Worm (Caenorhabditis elegans) whole organism, young adult: ENCODE results near the gene T16D1.1.

Source experiments
- B0019.2 ChIP-seq: fragments of 200-800 bp; sonication (Bioruptor generic); conservative IDR thresholded peaks from 2 replicates; pipeline ENCODE4 v1.3.6; 2022; ENCODE audit warnings: missing genetic modification reagents, missing genetic modification characterization, missing compliant biosample characterization
- B0261.1 ChIP-seq: sonication (generic microtip); optimal IDR thresholded peaks from 2 replicates; lab custom pipeline; 2016; ENCODE audit warnings: mild to moderate bottlenecking, missing genetic modification characterization, moderate library complexity, missing compliant biosample characterization
- B0336.3 ChIP-seq: fragments of 200-800 bp; sonication (Bioruptor generic); IDR thresholded peaks from 2 replicates; pipeline ENCODE4 v1.3.6; 2022; ENCODE audit warnings: missing genetic modification characterization, missing compliant biosample characterization
- C06A6.2 ChIP-seq: fragments of 200-800 bp; sonication (Bioruptor generic); conservative IDR thresholded peaks from 2 replicates; pipeline ENCODE4 v1.3.6; 2022; ENCODE audit warnings: missing genetic modification characterization, missing compliant biosample characterization
- C17E4.6 ChIP-seq: fragments of 200-800 bp; sonication (Bioruptor generic); IDR thresholded peaks from 2 replicates; pipeline ENCODE4 v1.3.6; 2022; ENCODE audit warnings: missing genetic modification reagents, missing genetic modification characterization, missing compliant biosample characterization
- F52B5.7 ChIP-seq: sonication (generic microtip); optimal IDR thresholded peaks from 2 replicates; lab custom pipeline; 2016; ENCODE audit warnings: mild to moderate bottlenecking, missing genetic modification characterization, missing compliant biosample characterization
- K11D2.4 ChIP-seq: fragments of 200-800 bp; sonication (Bioruptor generic); IDR thresholded peaks from 2 replicates; pipeline ENCODE4 v1.3.6; 2022; ENCODE audit warnings: missing genetic modification reagents, missing genetic modification characterization, missing compliant biosample characterization
- T07F8.4 ChIP-seq: sonication (generic microtip); optimal IDR thresholded peaks from 2 replicates; lab custom pipeline; 2016; ENCODE audit warnings: mild to moderate bottlenecking, missing genetic modification characterization, moderate library complexity, missing compliant biosample characterization
- Y67H2A.10 ChIP-seq: fragments of 200-800 bp; sonication (Bioruptor generic); conservative IDR thresholded peaks from 2 replicates; pipeline ENCODE4 v1.3.6; 2022; ENCODE audit warnings: missing genetic modification reagents, missing genetic modification characterization, missing compliant biosample characterization
- ZK185.1 ChIP-seq: sonication (generic microtip); optimal IDR thresholded peaks from 2 replicates; lab custom pipeline; 2016; ENCODE audit warnings: mild to moderate bottlenecking, missing genetic modification characterization, missing compliant biosample characterization; ENCODE audit not compliant: poor library complexity, severe bottlenecking
- akir-1 ChIP-seq: fragments of 200-800 bp; sonication (Bioruptor generic); optimal IDR thresholded peaks from 2 replicates; lab custom pipeline; 2018; ENCODE audit warnings: mild to moderate bottlenecking, missing genetic modification characterization, moderate library complexity, missing compliant biosample characterization
- ama-1 ChIP-seq, 3 experiments: fragments of 150-350 bp in 1 of 3; sonication (generic microtip) in 2 of 3; optimal IDR thresholded peaks; 2 replicates each; lab custom pipeline; 2014 to 2018; ENCODE audit warnings: missing biosample characterization in 2 of 3, missing genetic modification characterization in 2 of 3, missing genetic modification reagents in 2 of 3
- cebp-1 ChIP-seq, 2 experiments: fragments of 200-800 bp in 1 of 2; sonication (Bioruptor generic) in 1 of 2; sonication (generic microtip) in 1 of 2; IDR thresholded peaks in 1 of 2; optimal IDR thresholded peaks in 1 of 2; 2 replicates each; pipeline versions ENCODE4 v1.3.6 to Lab custom; 2017 to 2022; ENCODE audit warnings: missing compliant biosample characterization in 2 of 2, missing genetic modification characterization in 2 of 2, mild to moderate bottlenecking in 1 of 2, missing genetic modification reagents in 1 of 2, moderate library complexity in 1 of 2
- chd-7 ChIP-seq: sonication (generic microtip); optimal IDR thresholded peaks from 2 replicates; lab custom pipeline; 2016; ENCODE audit warnings: mild to moderate bottlenecking, missing genetic modification characterization, moderate library complexity, missing compliant biosample characterization
- die-1 ChIP-seq: sonication (generic microtip); optimal IDR thresholded peaks from 2 replicates; lab custom pipeline; 2016; ENCODE audit warnings: missing genotype, mild to moderate bottlenecking, missing genetic modification characterization, missing compliant biosample characterization
- ets-4 ChIP-seq: fragments of 200-800 bp; sonication (Bioruptor generic); optimal IDR thresholded peaks from 2 replicates; lab custom pipeline; 2018; ENCODE audit warnings: mild to moderate bottlenecking, missing genetic modification characterization, missing compliant biosample characterization
- hlh-12 ChIP-seq: sonication (generic microtip); optimal IDR thresholded peaks from 2 replicates; lab custom pipeline; 2016; ENCODE audit warnings: missing genetic modification characterization, missing compliant biosample characterization
- hlh-26 ChIP-seq: fragments of 200-800 bp; sonication (Bioruptor generic); conservative IDR thresholded peaks from 2 replicates; pipeline ENCODE4 v1.3.6; 2022; ENCODE audit warnings: missing genetic modification reagents, missing genetic modification characterization, missing compliant biosample characterization
- hmg-1.2 ChIP-seq: fragments of 200-800 bp; sonication (Bioruptor generic); IDR thresholded peaks from 2 replicates; pipeline ENCODE4 v1.3.6; 2022; ENCODE audit warnings: missing genetic modification reagents, missing genetic modification characterization, missing compliant biosample characterization
- hmg-20 ChIP-seq: fragments of 200-800 bp; sonication (Bioruptor generic); IDR thresholded peaks from 2 replicates; pipeline ENCODE4 v1.3.6; 2022; ENCODE audit warnings: missing genetic modification reagents, missing genetic modification characterization, missing compliant biosample characterization
- let-607 ChIP-seq, 2 experiments: fragments of 200-800 bp in 1 of 2; sonication (Bioruptor generic) in 1 of 2; sonication (generic microtip) in 1 of 2; optimal IDR thresholded peaks; 2 replicates each; lab custom pipeline; 2016 to 2018; ENCODE audit warnings: mild to moderate bottlenecking in 2 of 2, missing compliant biosample characterization in 2 of 2, missing genetic modification characterization in 2 of 2, moderate library complexity in 2 of 2, missing genotype in 1 of 2
- lin-26 ChIP-seq: fragments of 200-800 bp; sonication (Bioruptor generic); IDR thresholded peaks from 2 replicates; pipeline ENCODE4 v1.3.6; 2022; ENCODE audit warnings: missing genetic modification reagents, missing genetic modification characterization, missing compliant biosample characterization
- lin-54 ChIP-seq: fragments of 200-800 bp; sonication (Bioruptor generic); optimal IDR thresholded peaks from 2 replicates; lab custom pipeline; 2018; ENCODE audit warnings: mild to moderate bottlenecking, missing genetic modification characterization, missing compliant biosample characterization
- lsl-1 ChIP-seq: fragments of 200-800 bp; sonication (Bioruptor generic); optimal IDR thresholded peaks from 2 replicates; lab custom pipeline; 2018; ENCODE audit warnings: mild to moderate bottlenecking, missing genetic modification characterization, moderate library complexity, missing compliant biosample characterization
- lsy-27 ChIP-seq: sonication (generic microtip); optimal IDR thresholded peaks from 2 replicates; lab custom pipeline; 2017; ENCODE audit warnings: missing genetic modification characterization, mild to moderate bottlenecking, missing compliant biosample characterization, antibody characterized with exemption, missing genotype, borderline replicate concordance; ENCODE audit not compliant: insufficient read depth
- madf-8 ChIP-seq: fragments of 200-800 bp; sonication (Bioruptor generic); conservative IDR thresholded peaks from 2 replicates; pipeline ENCODE4 v1.3.6; 2022; ENCODE audit warnings: missing genetic modification reagents, missing genetic modification characterization, missing compliant biosample characterization
- nfya-1 ChIP-seq: sonication (generic microtip); optimal IDR thresholded peaks from 2 replicates; lab custom pipeline; 2017; ENCODE audit warnings: antibody characterized with exemption, missing compliant biosample characterization, missing genetic modification characterization, borderline replicate concordance; ENCODE audit not compliant: insufficient read depth
- nfyb-1 ChIP-seq: fragments of 200-800 bp; sonication (Bioruptor generic); IDR thresholded peaks from 2 replicates; pipeline ENCODE4 v1.3.6; 2022; ENCODE audit warnings: missing genetic modification reagents, missing genetic modification characterization, missing compliant biosample characterization
- nhr-179 ChIP-seq: sonication (generic microtip); optimal IDR thresholded peaks from 2 replicates; lab custom pipeline; 2016; ENCODE audit warnings: mild to moderate bottlenecking, missing genetic modification characterization, missing compliant biosample characterization
- nhr-80 ChIP-seq: sonication (generic microtip); optimal IDR thresholded peaks from 2 replicates; lab custom pipeline; 2016; ENCODE audit warnings: missing genetic modification characterization, missing compliant biosample characterization
- rpc-1 ChIP-seq, 2 experiments: fragments of 150-350 bp in 1 of 2; sonication (generic microtip) in 1 of 2; optimal IDR thresholded peaks; 2 replicates each; lab custom pipeline; 2014 to 2018; ENCODE audit warnings: missing biosample characterization in 1 of 2, missing genetic modification characterization in 1 of 2, missing genetic modification reagents in 1 of 2, missing genotype in 1 of 2
- sdz-38 ChIP-seq: sonication (generic microtip); optimal IDR thresholded peaks from 2 replicates; lab custom pipeline; 2016; ENCODE audit warnings: missing genotype, missing genetic modification characterization, missing compliant biosample characterization
- sea-2 ChIP-seq: fragments of 200-800 bp; sonication (Bioruptor generic); IDR thresholded peaks from 2 replicates; pipeline ENCODE4 v1.3.6; 2022; ENCODE audit warnings: missing genetic modification characterization, missing compliant biosample characterization
- snpc-1.3 ChIP-seq: sonication (generic microtip); optimal IDR thresholded peaks from 2 replicates; lab custom pipeline; 2017; ENCODE audit warnings: missing genetic modification characterization, mild to moderate bottlenecking, missing compliant biosample characterization, antibody characterized with exemption, moderate library complexity, missing genotype, missing genetic modification reagents; ENCODE audit not compliant: insufficient read depth
- snpc-4 ChIP-seq, 5 experiments: fragments of 150-350 bp in 1 of 5; sonication (generic microtip) in 4 of 5; optimal IDR thresholded peaks; 2 replicates each; lab custom pipeline; 2014 to 2018; ENCODE audit warnings: missing genetic modification characterization in 5 of 5, missing biosample characterization in 3 of 5, antibody characterized with exemption in 2 of 5, mild to moderate bottlenecking in 2 of 5, missing compliant biosample characterization in 2 of 5, missing genotype in 2 of 5, moderate library complexity in 2 of 5, missing genetic modification reagents in 1 of 5
- somi-1 ChIP-seq: fragments of 200-800 bp; sonication (Bioruptor generic); optimal IDR thresholded peaks from 2 replicates; lab custom pipeline; 2018; ENCODE audit warnings: mild to moderate bottlenecking, missing genetic modification characterization, missing compliant biosample characterization
- sptf-2 ChIP-seq: fragments of 200-800 bp; sonication (Bioruptor generic); optimal IDR thresholded peaks from 2 replicates; lab custom pipeline; 2018; ENCODE audit warnings: mild to moderate bottlenecking, missing genetic modification characterization, missing compliant biosample characterization
- tbx-9 ChIP-seq: sonication (generic microtip); optimal IDR thresholded peaks from 2 replicates; lab custom pipeline; 2016; ENCODE audit warnings: borderline replicate concordance, missing genetic modification characterization, inconsistent platforms, missing compliant biosample characterization
- ztf-3 ChIP-seq: fragments of 200-800 bp; sonication (Bioruptor generic); optimal IDR thresholded peaks from 2 replicates; lab custom pipeline; 2018; ENCODE audit warnings: mild to moderate bottlenecking, missing genetic modification characterization, missing compliant biosample characterization

T16D1.1 gene

DNA sequence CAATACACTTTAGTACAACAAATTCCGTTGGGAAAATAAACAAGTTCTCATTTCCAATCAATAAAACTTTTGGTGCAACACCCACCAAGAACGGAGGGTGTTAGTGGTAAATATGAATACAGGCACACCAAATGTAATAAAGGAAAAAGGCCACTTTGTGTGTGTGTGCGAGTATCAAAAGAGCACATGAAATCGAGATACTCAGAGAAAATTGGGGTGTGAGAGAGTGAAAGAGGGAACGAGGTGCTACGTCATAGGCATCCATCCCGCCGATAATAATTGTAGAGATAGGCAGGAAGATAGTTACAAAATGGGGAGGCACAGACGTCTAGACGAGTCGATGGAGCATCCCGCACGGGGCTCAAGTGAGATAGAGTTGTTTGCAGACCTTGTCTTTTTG, 13.7 kb downstream of the T16D1.1 start:
- no peak for TF ChIP-seq sdz-38 (tag; lab: Kevin White, UChicago)
- TF ChIP-seq snpc-4 (GFP tag; optimal IDR thresholded peaks at IDR 0.05; lab: Kevin White, UChicago): no peak
- no peak for TF ChIP-seq snpc-4 (tag; optimal IDR thresholded peaks at IDR 0.05; lab: Kevin White, UChicago)
- TF ChIP-seq C17E4.6 (GFP tag; lab: Robert Waterston, UW): no peak
- TF ChIP-seq hlh-12 (tag; lab: Kevin White, UChicago): no peak
- TF ChIP-seq ZK185.1 (tag; lab: Kevin White, UChicago): no peak
- peak; percentile 77 for TF ChIP-seq hmg-1.2 (GFP tag; lab: Robert Waterston, UW)
- TF ChIP-seq sptf-2 (GFP tag; lab: Kevin White, UChicago): no peak
- TF ChIP-seq cebp-1 (GFP tag; IDR thresholded peaks at IDR 0.05; lab: Robert Waterston, UW): no peak
- TF ChIP-seq cebp-1 (tag; optimal IDR thresholded peaks at IDR 0.05; lab: Kevin White, UChicago): peak; percentile 21
- TF ChIP-seq madf-8 (GFP tag; lab: Robert Waterston, UW): no peak
- TF ChIP-seq B0261.1: no peak
- TF ChIP-seq lin-54 (GFP tag; lab: Kevin White, UChicago): no peak
- no peak for TF ChIP-seq C06A6.2
- TF ChIP-seq nhr-179 (tag; lab: Kevin White, UChicago): no peak
- 0 out of 2 replicates have a peak, but pooled peaks have one; percentile 21 for TF ChIP-seq B0336.3 (GFP tag; lab: Robert Waterston, UW)
- peak; percentile 55 for TF ChIP-seq nhr-80 (tag; lab: Kevin White, UChicago)
- no peak for TF ChIP-seq tbx-9
- TF ChIP-seq hlh-26 (GFP tag; lab: Robert Waterston, UW): no peak
- no peak for TF ChIP-seq ets-4 (GFP tag; lab: Kevin White, UChicago)
- no peak for TF ChIP-seq hmg-20
- no peak for TF ChIP-seq snpc-1.3 (tag; lab: Kevin White, UChicago)

DNA sequence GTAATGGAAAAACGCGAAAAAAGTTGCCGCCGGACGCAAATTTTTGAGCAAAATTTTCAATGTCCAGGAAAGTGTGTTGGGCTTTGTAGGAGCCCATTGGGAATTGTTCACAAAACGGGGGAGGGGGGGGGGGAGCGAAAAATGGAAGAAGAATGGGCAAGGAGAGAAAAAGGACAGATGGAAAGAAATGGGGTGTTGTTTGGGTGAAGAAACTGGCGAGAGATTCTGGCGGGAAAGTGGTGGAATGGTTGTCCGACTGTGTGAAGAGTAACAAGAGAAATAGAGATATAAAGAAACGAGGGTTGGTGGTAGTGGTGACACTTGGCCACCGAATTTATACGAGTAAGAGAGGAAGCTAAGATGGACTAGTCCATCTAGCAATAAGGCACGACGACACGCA, 15.2 kb downstream of the T16D1.1 start:
- peak; percentile 36; the same call in 1 of the 2 replicates for TF ChIP-seq hmg-1.2 (GFP tag; lab: Robert Waterston, UW)
- TF ChIP-seq nfyb-1 (GFP tag; lab: Robert Waterston, UW): 0 out of 2 replicates have a peak, but pooled peaks have one; percentile 43
- no peak for TF ChIP-seq tbx-9

DNA sequence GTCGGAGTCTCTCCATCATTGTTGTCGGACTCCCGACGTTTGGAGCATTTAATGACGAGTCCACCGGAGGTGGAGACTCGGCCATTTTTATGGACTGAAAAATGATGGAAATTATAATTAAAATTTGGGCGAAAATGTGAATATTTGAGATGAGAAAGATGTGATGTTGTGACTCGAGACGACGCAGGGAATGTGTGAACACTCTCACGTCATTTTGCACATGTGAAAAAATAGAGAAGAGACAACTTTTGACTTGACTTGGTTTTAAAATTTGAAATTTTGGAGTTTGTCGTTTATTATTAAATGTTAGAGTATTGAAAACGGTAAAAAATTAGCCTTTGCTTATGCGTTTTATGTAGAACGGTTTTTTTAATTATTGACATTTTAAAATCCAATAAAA, 16.2 kb downstream of the T16D1.1 start, which contains the start of gene dsh-1:
Gene dsh-1, minus strand, starts transcription at position 101 of the 400 bp plus-strand sequence.
- TF ChIP-seq die-1 (tag; lab: Kevin White, UChicago): no peak

DNA sequence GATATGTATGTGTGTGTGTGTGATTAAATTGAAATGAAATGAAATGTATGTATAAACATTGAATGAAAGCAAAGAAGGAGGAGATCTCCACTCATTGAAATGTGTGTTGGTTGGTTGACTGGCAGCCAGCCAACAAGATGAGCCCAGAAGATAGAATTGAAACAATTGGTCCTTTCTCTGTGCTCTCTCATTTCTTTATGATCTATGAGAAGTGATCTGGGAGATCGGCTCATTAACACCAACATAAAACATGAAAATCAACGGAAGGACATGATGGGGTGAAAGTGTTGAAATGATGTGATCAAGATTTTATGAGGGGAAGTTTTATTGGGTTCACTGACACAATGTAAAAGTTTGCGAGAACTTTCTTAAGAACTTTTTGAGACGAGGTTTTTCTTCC, 18.6 kb downstream of the T16D1.1 start:
- no peak for TF ChIP-seq sdz-38 (tag; lab: Kevin White, UChicago)
- no peak for TF ChIP-seq C06A6.2
- TF ChIP-seq die-1 (tag; lab: Kevin White, UChicago): no peak
- TF ChIP-seq T07F8.4 (tag; lab: Kevin White, UChicago): no peak
- TF ChIP-seq somi-1 (GFP tag; lab: Kevin White, UChicago): no peak
- no peak for TF ChIP-seq lsl-1 (GFP tag; lab: Kevin White, UChicago)
- TF ChIP-seq sea-2 (GFP tag; lab: Robert Waterston, UW): no peak
- no peak for TF ChIP-seq chd-7 (tag; lab: Kevin White, UChicago)

DNA sequence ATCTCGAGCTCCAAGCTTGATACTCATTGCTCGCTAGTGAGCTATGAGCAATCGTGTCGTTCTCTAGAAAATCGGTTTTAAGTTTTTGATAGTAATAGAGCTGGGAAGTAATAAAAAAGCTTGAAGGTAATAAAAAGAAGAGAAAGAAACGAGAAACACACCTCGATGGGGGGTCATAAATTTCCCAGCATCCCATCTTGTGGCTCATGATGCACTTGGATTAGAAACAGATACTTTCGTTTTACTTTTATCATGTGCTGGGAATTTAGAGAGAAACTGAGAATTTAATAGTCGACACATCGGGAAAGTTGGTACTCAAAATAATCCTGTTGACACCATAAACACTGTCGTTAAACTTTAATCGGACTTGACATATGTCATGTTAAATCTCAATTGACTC, 20.8 kb downstream of the T16D1.1 start:
- no peak for TF ChIP-seq sea-2 (GFP tag; lab: Robert Waterston, UW)
- no peak for TF ChIP-seq akir-1 (GFP tag; lab: Kevin White, UChicago)
- TF ChIP-seq Y67H2A.10 (GFP tag; lab: Robert Waterston, UW): no peak
- TF ChIP-seq lsy-27 (tag; lab: Kevin White, UChicago): no peak
- TF ChIP-seq let-607 (tag; optimal IDR thresholded peaks at IDR 0.05; lab: Kevin White, UChicago): no peak
- TF ChIP-seq K11D2.4 (GFP tag; lab: Robert Waterston, UW): no peak
- no peak for TF ChIP-seq nfya-1 (tag; lab: Kevin White, UChicago)
- TF ChIP-seq ama-1 (optimal IDR thresholded peaks at IDR 0.05; lab: Kevin White, UChicago): no peak
- TF ChIP-seq ama-1 (GFP tag; optimal IDR thresholded peaks at IDR 0.05; lab: Kevin White, UChicago): no peak
- no peak for TF ChIP-seq lin-26 (GFP tag; lab: Robert Waterston, UW)
- TF ChIP-seq B0019.2 (GFP tag; lab: Robert Waterston, UW): no peak
- no peak for TF ChIP-seq F52B5.7 (tag; lab: Kevin White, UChicago)
- TF ChIP-seq hlh-26 (GFP tag; lab: Robert Waterston, UW): no peak
- no peak for TF ChIP-seq ztf-3 (GFP tag; lab: Kevin White, UChicago)
- TF ChIP-seq rpc-1 (optimal IDR thresholded peaks at IDR 0.05; lab: Kevin White, UChicago): no peak
- TF ChIP-seq rpc-1 (tag; optimal IDR thresholded peaks at IDR 0.05; lab: Kevin White, UChicago): no peak
- TF ChIP-seq, all 124 proteins: peak for 0
